Worm (Caenorhabditis elegans) whole organism, late embryonic: ENCODE results near the gene C54F6.5.

Experiments used
- ama-1 ChIP-seq: fragments of 150-350 bp; optimal IDR thresholded peaks from 2 replicates; lab custom pipeline; 2014
- ceh-19 ChIP-seq: fragments of 200-800 bp; sonication (Bioruptor generic); optimal IDR thresholded peaks from 2 replicates; lab custom pipeline; 2018; ENCODE audit warnings: mild to moderate bottlenecking, missing genetic modification characterization, missing compliant biosample characterization
- eyg-1 ChIP-seq: sonication (generic microtip); optimal IDR thresholded peaks from 2 replicates; lab custom pipeline; 2016; ENCODE audit warnings: missing genotype, missing genetic modification characterization, missing compliant biosample characterization
- fkh-10 ChIP-seq: fragments of 150-350 bp; optimal IDR thresholded peaks from 2 replicates; lab custom pipeline; 2014; ENCODE audit warnings: missing biosample characterization, missing genetic modification reagents, missing genetic modification characterization
- hlh-13 ChIP-seq: fragments of 200-800 bp; sonication (Bioruptor generic); optimal IDR thresholded peaks from 2 replicates; lab custom pipeline; 2018; ENCODE audit warnings: mild to moderate bottlenecking, missing genetic modification characterization, missing compliant biosample characterization
- hlh-30 ChIP-seq: sonication (generic microtip); optimal IDR thresholded peaks from 2 replicates; lab custom pipeline; 2017; ENCODE audit warnings: antibody characterized with exemption, missing genetic modification characterization, missing compliant biosample characterization; ENCODE audit not compliant: insufficient read depth
- hlh-6 ChIP-seq: sonication (generic microtip); optimal IDR thresholded peaks from 2 replicates; lab custom pipeline; 2016; ENCODE audit warnings: missing genotype, missing genetic modification characterization, missing compliant biosample characterization
- lin-11 ChIP-seq: fragments of 200-800 bp; sonication (Bioruptor generic); optimal IDR thresholded peaks from 2 replicates; lab custom pipeline; 2018; ENCODE audit warnings: mild to moderate bottlenecking, missing genetic modification characterization, missing compliant biosample characterization
- nfya-1 ChIP-seq: sonication (generic microtip); optimal IDR thresholded peaks from 2 replicates; lab custom pipeline; 2017; ENCODE audit warnings: missing genetic modification characterization, mild to moderate bottlenecking, missing compliant biosample characterization, antibody characterized with exemption, moderate library complexity
- pha-4 ChIP-seq: fragments of 150-350 bp; optimal IDR thresholded peaks from 2 replicates; lab custom pipeline; 2018; ENCODE audit warnings: missing biosample characterization, missing genetic modification reagents, missing genetic modification characterization
- pqm-1 ChIP-seq: sonication (generic microtip); optimal IDR thresholded peaks from 2 replicates; lab custom pipeline; 2016; ENCODE audit warnings: missing genetic modification characterization, missing compliant biosample characterization
- zip-5 ChIP-seq: sonication (generic microtip); optimal IDR thresholded peaks from 2 replicates; lab custom pipeline; 2016; ENCODE audit warnings: missing genetic modification characterization, missing compliant biosample characterization

- TF ChIP-seq eyg-1 (tag; lab: Kevin White, UChicago) (no peak), nfya-1 (no peak), hlh-30 (tag; lab: Kevin White, UChicago) (no peak), hlh-13 (GFP tag; lab: Kevin White, UChicago) (no peak), ceh-19 (GFP tag; lab: Kevin White, UChicago) (no peak), pqm-1 (tag; lab: Kevin White, UChicago) (no peak), fkh-10 (GFP tag; lab: Kevin White, UChicago) (no peak), hlh-6 (tag; lab: Kevin White, UChicago) (no peak), ama-1 (no peak), pha-4 (tag; lab: Kevin White, UChicago) (no peak), lin-11 (tag; lab: Kevin White, UChicago) (no peak), zip-5 (tag; lab: Kevin White, UChicago) (no peak)
Observed at ce11 chrV:7570955-7571354, 42.0 kb downstream of the C54F6.5 start, which contains the start of gene F19F10.14.
